Worm (Caenorhabditis elegans) whole organism, L4/young adult: ENCODE data around the gene Y38H6C.20.

Experiments
- W03F9.2 ChIP-seq: fragments of 150-350 bp; optimal IDR thresholded peaks from 2 replicates; lab custom pipeline; 2014; ENCODE audit warnings: missing biosample characterization, missing genetic modification characterization
- dao-5 ChIP-seq: sonication (generic microtip); optimal IDR thresholded peaks from 2 replicates; lab custom pipeline; 2016; ENCODE audit warnings: missing genotype, missing genetic modification characterization, moderate library complexity, missing compliant biosample characterization
- him-1 ChIP-seq: sonication (generic microtip); optimal IDR thresholded peaks from 2 replicates; lab custom pipeline; 2016; ENCODE audit warnings: missing genotype, missing genetic modification reagents, missing genetic modification characterization, missing compliant biosample characterization

- TF ChIP-seq him-1 (tag; lab: Kevin White, UChicago): no peak
- TF ChIP-seq W03F9.2 (tag; lab: Kevin White, UChicago): no peak
- TF ChIP-seq dao-5: no peak
These were observed 51.4 kb downstream of the Y38H6C.20 start for ce11 chrV:20499642-20500041.
